Fruit fly (Drosophila melanogaster) whole organism, adult: ENCODE results near the gene CG44038.

Source experiments
- CG14711 ChIP-seq: fragments of 200-800 bp; sonication (Bioruptor generic); optimal IDR thresholded peaks from 2 replicates; lab custom pipeline; 2018; ENCODE audit warnings: missing biosample characterization, mild to moderate bottlenecking, missing genetic modification characterization, moderate library complexity
- CG1620 ChIP-seq: fragments of 200-800 bp; sonication (Bioruptor generic); optimal IDR thresholded peaks from 2 replicates; lab custom pipeline; 2016; ENCODE audit warnings: missing biosample characterization, missing genetic modification characterization
- CG5204 ChIP-seq: fragments of 200-800 bp; sonication (Bioruptor generic); optimal IDR thresholded peaks from 2 replicates; lab custom pipeline; 2016; ENCODE audit warnings: missing biosample characterization, missing genetic modification characterization
- Crg-1 ChIP-seq: fragments of 200-800 bp; sonication (Bioruptor generic); optimal IDR thresholded peaks from 2 replicates; lab custom pipeline; 2016; ENCODE audit warnings: missing biosample characterization, missing genetic modification characterization
- Mnt ChIP-seq: fragments of 200-800 bp; sonication (Bioruptor generic); optimal IDR thresholded peaks from 2 replicates; lab custom pipeline; 2016; ENCODE audit warnings: missing biosample characterization, mild to moderate bottlenecking, missing genetic modification characterization
- cic ChIP-seq: fragments of 200-800 bp; sonication (Bioruptor generic); optimal IDR thresholded peaks from 2 replicates; lab custom pipeline; 2017; ENCODE audit warnings: missing biosample characterization, mild to moderate bottlenecking, missing genetic modification characterization, moderate library complexity
- tj ChIP-seq: fragments of 200-800 bp; sonication (Bioruptor generic); optimal IDR thresholded peaks from 3 replicates; lab custom pipeline; 2017; ENCODE audit warnings: missing biosample characterization, mild to moderate bottlenecking, missing genetic modification characterization, moderate library complexity

DNA sequence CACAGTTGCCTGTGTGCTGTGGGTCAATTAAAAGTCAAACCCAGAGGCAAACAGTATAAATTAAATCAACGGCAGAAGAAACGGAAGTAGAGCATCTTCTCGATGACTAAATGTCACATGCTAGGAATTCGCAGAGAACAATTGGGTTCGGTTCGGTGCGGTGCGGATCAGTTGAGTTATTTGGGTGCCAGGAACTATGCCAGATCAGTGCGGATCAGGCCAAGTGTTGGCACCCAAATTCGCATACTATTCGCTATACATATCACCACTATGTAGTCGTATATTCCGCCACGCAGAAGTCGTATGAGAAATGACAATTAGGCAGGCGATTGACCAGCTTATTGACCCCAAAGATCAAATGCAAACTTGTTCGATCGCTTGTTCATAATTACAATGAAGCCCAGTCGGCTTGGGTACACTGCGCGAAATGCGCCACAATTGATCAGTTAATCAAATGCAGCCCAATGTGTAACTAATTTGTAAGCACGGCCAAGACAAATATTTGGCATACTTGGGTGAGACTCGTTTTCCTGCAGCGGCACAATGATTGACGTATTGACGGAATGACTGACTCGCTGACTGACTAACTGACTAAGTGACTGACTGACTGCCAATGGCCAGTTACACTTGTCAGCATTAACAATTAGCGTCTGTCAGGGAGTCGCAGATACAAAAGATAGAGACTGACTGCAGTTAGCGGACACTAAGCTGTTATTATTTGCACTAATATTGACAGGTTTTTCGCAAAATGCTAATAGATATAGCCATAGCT is 29.9 kb downstream of the CG44038 start:
- no peak for TF ChIP-seq Crg-1 (GFP tag; lab: Kevin White, UChicago)
- no peak for TF ChIP-seq CG14711
- no peak for TF ChIP-seq tj (GFP tag; lab: Kevin White, UChicago)
- no peak for TF ChIP-seq cic (GFP tag; lab: Kevin White, UChicago)
- TF ChIP-seq Mnt (GFP tag; lab: Kevin White, UChicago) = no peak
- no peak for TF ChIP-seq CG1620 (GFP tag; lab: Kevin White, UChicago)
- no peak for TF ChIP-seq CG5204
